Fruit fly (Drosophila melanogaster) Kc167 (cell line): ENCODE results near the gene CG3348.

Experiments
- Myc ChIP-seq: fragments of >200 bp; optimal IDR thresholded peaks from 2 replicates; lab custom pipeline; 2017; ENCODE audit warnings: missing external identifiers
- Sin3A ChIP-seq: fragments of >200 bp; optimal IDR thresholded peaks from 2 replicates; lab custom pipeline; 2018; ENCODE audit warnings: missing external identifiers
- h ChIP-seq: fragments of >200 bp; optimal IDR thresholded peaks from 3 replicates; lab custom pipeline; 2018; ENCODE audit warnings: missing external identifiers
- insv ChIP-seq: fragments of >200 bp; optimal IDR thresholded peaks from 3 replicates; lab custom pipeline; 2018; ENCODE audit warnings: missing external identifiers
- psq ChIP-seq: fragments of >200 bp; optimal IDR thresholded peaks from 2 replicates; lab custom pipeline; 2017; ENCODE audit warnings: missing external identifiers

DNA sequence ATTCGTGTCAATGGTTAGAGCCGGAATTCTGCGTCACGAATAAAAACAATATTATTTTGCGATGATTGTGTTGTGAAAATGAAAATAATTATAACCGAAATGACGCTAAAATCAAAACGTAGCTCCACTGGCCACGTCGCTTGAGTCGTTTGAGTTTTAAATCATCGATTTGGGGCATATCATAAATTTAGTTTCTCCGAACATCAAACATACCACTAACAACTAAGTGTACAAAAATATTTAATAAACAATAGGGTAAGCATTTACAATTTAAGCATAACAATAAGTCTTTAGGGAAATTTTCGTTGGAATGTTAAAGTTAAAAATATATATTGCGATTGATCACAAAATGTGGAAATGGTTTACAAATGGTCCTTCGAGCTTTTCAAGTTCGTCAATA lies 41.1 kb downstream of the CG3348 start, which contains the start of the genes TTLL6B and TfIIA-L:
- TF ChIP-seq insv (lab: Kevin White, UChicago), result no peak
- TF ChIP-seq Sin3A (lab: Kevin White, UChicago), result no peak
- TF ChIP-seq psq (lab: Kevin White, UChicago), result no peak
- no peak for TF ChIP-seq Myc (lab: Kevin White, UChicago)
- TF ChIP-seq h, result no peak
